Fruit fly (Drosophila melanogaster) whole organism, embryonic: ENCODE measurements around the gene CG13671.

ENCODE experiments used
- Ada2b ChIP-seq: fragments of 200-800 bp; sonication (Bioruptor generic); IDR thresholded peaks from 2 replicates; pipeline ENCODE4 v1.3.6; 2022; ENCODE audit warnings: missing biosample characterization, missing genetic modification characterization
- CG10979 ChIP-seq: fragments of 200-800 bp; sonication (Bioruptor generic); optimal IDR thresholded peaks from 2 replicates; lab custom pipeline; 2018; ENCODE audit warnings: missing biosample characterization, mild to moderate bottlenecking, missing genetic modification characterization, moderate library complexity
- CG11560 ChIP-seq: fragments of 200-800 bp; sonication (Bioruptor generic); IDR thresholded peaks from 3 replicates; pipeline ENCODE4 v1.3.6; 2022; ENCODE audit warnings: missing biosample characterization, missing genetic modification characterization
- CG13287 ChIP-seq: fragments of 200-800 bp; sonication (Bioruptor generic); IDR thresholded peaks from 2 replicates; pipeline ENCODE4 v1.3.6; 2022; ENCODE audit warnings: missing biosample characterization, missing genetic modification characterization; ENCODE audit not compliant: partially characterized antibody
- CG14965 ChIP-seq: fragments of 200-800 bp; sonication (Bioruptor generic); optimal IDR thresholded peaks from 2 replicates; lab custom pipeline; 2016; ENCODE audit warnings: missing biosample characterization, missing genetic modification characterization, borderline replicate concordance
- CG1647 ChIP-seq: fragments of 200-800 bp; sonication (Bioruptor generic); optimal IDR thresholded peaks from 3 replicates; lab custom pipeline; 2016; ENCODE audit warnings: missing biosample characterization, missing genetic modification characterization
- CG2129 ChIP-seq: fragments of 200-800 bp; sonication (Bioruptor generic); IDR thresholded peaks from 2 replicates; pipeline ENCODE4 v1.3.6; 2022; ENCODE audit warnings: missing biosample characterization, missing genetic modification characterization; ENCODE audit not compliant: partially characterized antibody
- CG31388 ChIP-seq: fragments of 200-800 bp; sonication (Bioruptor generic); optimal IDR thresholded peaks from 2 replicates; lab custom pipeline; 2016; ENCODE audit warnings: missing biosample characterization, missing genetic modification characterization
- CG5180 ChIP-seq: fragments of 200-800 bp; sonication (Bioruptor generic); optimal IDR thresholded peaks from 3 replicates; lab custom pipeline; 2017; ENCODE audit warnings: missing biosample characterization, missing genetic modification characterization, mild to moderate bottlenecking, moderate library complexity, missing genetic modification reagents
- CG6689 ChIP-seq: fragments of 200-800 bp; sonication (Bioruptor generic); IDR thresholded peaks from 2 replicates; pipeline ENCODE4 v1.3.6; 2022; ENCODE audit warnings: missing biosample characterization, missing genetic modification characterization
- CG7357 ChIP-seq: fragments of 200-800 bp; sonication (Bioruptor generic); IDR thresholded peaks from 3 replicates; pipeline ENCODE4 v1.3.6; 2022; ENCODE audit warnings: missing biosample characterization, missing genetic modification characterization
- CG7372 ChIP-seq: fragments of 200-800 bp; sonication (Bioruptor generic); IDR thresholded peaks from 2 replicates; pipeline ENCODE4 v1.3.6; 2022; ENCODE audit warnings: missing biosample characterization, missing genetic modification characterization
- CG7786 ChIP-seq: fragments of 200-800 bp; sonication (Bioruptor generic); optimal IDR thresholded peaks from 2 replicates; lab custom pipeline; 2016; ENCODE audit warnings: missing biosample characterization, missing genetic modification characterization
- CG9727 ChIP-seq: fragments of 200-800 bp; sonication (Bioruptor generic); optimal IDR thresholded peaks from 3 replicates; lab custom pipeline; 2017; ENCODE audit warnings: missing biosample characterization, mild to moderate bottlenecking, missing genetic modification characterization
- CTCF ChIP-seq: fragments of 200-800 bp; sonication (Bioruptor generic); optimal IDR thresholded peaks from 2 replicates; lab custom pipeline; 2017; ENCODE audit warnings: missing biosample characterization, mild to moderate bottlenecking, missing genetic modification characterization, moderate library complexity
- CoRest ChIP-seq: fragments of 200-800 bp; sonication (Bioruptor generic); optimal IDR thresholded peaks from 3 replicates; lab custom pipeline; 2018; ENCODE audit warnings: missing biosample characterization, mild to moderate bottlenecking, missing genetic modification characterization, moderate library complexity
- Drgx ChIP-seq: fragments of 200-800 bp; sonication (Bioruptor generic); IDR thresholded peaks from 2 replicates; pipeline ENCODE4 v1.3.6; 2022; ENCODE audit warnings: missing biosample characterization, missing genetic modification characterization
- Elba2 ChIP-seq: fragments of 200-800 bp; sonication (Bioruptor generic); optimal IDR thresholded peaks from 3 replicates; lab custom pipeline; 2016; ENCODE audit warnings: missing biosample characterization, missing genetic modification characterization
- Fer1 ChIP-seq: fragments of 200-800 bp; sonication (Bioruptor generic); optimal IDR thresholded peaks from 2 replicates; lab custom pipeline; 2017; ENCODE audit warnings: missing biosample characterization, mild to moderate bottlenecking, missing genetic modification characterization
- Hmx ChIP-seq: fragments of 200-800 bp; sonication (Bioruptor generic); optimal IDR thresholded peaks from 2 replicates; lab custom pipeline; 2016; ENCODE audit warnings: missing biosample characterization, missing genetic modification characterization
- Hr51 ChIP-seq, 2 experiments: fragments of 200-800 bp; sonication (Bioruptor generic); optimal IDR thresholded peaks; 2 replicates in 1 of 2; 3 replicates in 1 of 2; lab custom pipeline; 2016 to 2018; ENCODE audit warnings: missing biosample characterization in 2 of 2, missing genetic modification characterization in 2 of 2, mild to moderate bottlenecking in 1 of 2, moderate library complexity in 1 of 2
- NC2α ChIP-seq: fragments of 200-800 bp; sonication (Bioruptor generic); optimal IDR thresholded peaks from 2 replicates; lab custom pipeline; 2016; ENCODE audit warnings: missing biosample characterization, missing genetic modification characterization
- Sox102F ChIP-seq: fragments of 200-800 bp; sonication (Bioruptor generic); optimal IDR thresholded peaks from 2 replicates; lab custom pipeline; 2018; ENCODE audit warnings: missing biosample characterization, mild to moderate bottlenecking, missing genetic modification characterization, moderate library complexity
- Xrp1 ChIP-seq: fragments of 200-800 bp; sonication (Bioruptor generic); IDR thresholded peaks from 2 replicates; pipeline ENCODE4 v1.3.6; 2022; ENCODE audit warnings: missing biosample characterization, missing genetic modification characterization
- YL-1 ChIP-seq: fragments of 200-800 bp; sonication (Bioruptor generic); optimal IDR thresholded peaks from 3 replicates; lab custom pipeline; 2017; ENCODE audit warnings: missing biosample characterization, mild to moderate bottlenecking, missing genetic modification characterization
- abd-A ChIP-seq: fragments of 200-800 bp; sonication (Bioruptor generic); optimal IDR thresholded peaks from 3 replicates; lab custom pipeline; 2019; ENCODE audit warnings: missing biosample characterization, mild to moderate bottlenecking, missing genetic modification characterization, moderate library complexity
- ac ChIP-seq: fragments of 200-800 bp; sonication (Bioruptor generic); optimal IDR thresholded peaks from 3 replicates; lab custom pipeline; 2017; ENCODE audit warnings: missing biosample characterization, mild to moderate bottlenecking, missing genetic modification characterization
- al ChIP-seq: fragments of 200-800 bp; sonication (Bioruptor generic); IDR thresholded peaks from 2 replicates; pipeline ENCODE4 v1.3.6; 2022; ENCODE audit warnings: missing biosample characterization, missing genetic modification characterization
- bbx ChIP-seq: fragments of 200-800 bp; sonication (Bioruptor generic); IDR thresholded peaks from 2 replicates; pipeline ENCODE4 v1.3.6; 2022; ENCODE audit warnings: missing biosample characterization, missing genetic modification characterization; ENCODE audit not compliant: partially characterized antibody
- bcd ChIP-seq: fragments of 200-800 bp; sonication (Bioruptor generic); optimal IDR thresholded peaks from 2 replicates; lab custom pipeline; 2017; ENCODE audit warnings: missing biosample characterization, mild to moderate bottlenecking, missing genetic modification characterization
- bsh ChIP-seq, 2 experiments: fragments of 200-800 bp; sonication (Bioruptor generic); optimal IDR thresholded peaks; 2 replicates each; lab custom pipeline; 2017 to 2018; ENCODE audit warnings: mild to moderate bottlenecking in 2 of 2, missing biosample characterization in 2 of 2, missing genetic modification characterization in 2 of 2, moderate library complexity in 1 of 2
- btn ChIP-seq: fragments of 200-800 bp; sonication (Bioruptor generic); optimal IDR thresholded peaks from 2 replicates; lab custom pipeline; 2016; ENCODE audit warnings: missing biosample characterization, missing genetic modification characterization
- cas ChIP-seq: fragments of 200-800 bp; sonication (Bioruptor generic); IDR thresholded peaks from 2 replicates; pipeline ENCODE4 v1.3.6; 2022; ENCODE audit warnings: missing biosample characterization, missing genetic modification characterization
- dmrt99B ChIP-seq: fragments of 200-800 bp; sonication (Bioruptor generic); optimal IDR thresholded peaks from 2 replicates; lab custom pipeline; 2018; ENCODE audit warnings: missing biosample characterization, mild to moderate bottlenecking, missing genetic modification characterization, moderate library complexity
- gem ChIP-seq: fragments of 200-800 bp; sonication (Bioruptor generic); optimal IDR thresholded peaks from 2 replicates; lab custom pipeline; 2019; ENCODE audit warnings: missing biosample characterization, mild to moderate bottlenecking, missing genetic modification characterization, moderate library complexity
- gro ChIP-seq: fragments of 200-800 bp; sonication (Bioruptor generic); optimal IDR thresholded peaks from 2 replicates; lab custom pipeline; 2016; ENCODE audit warnings: missing biosample characterization, missing genetic modification characterization
- lilli ChIP-seq: fragments of 200-800 bp; sonication (Bioruptor generic); optimal IDR thresholded peaks from 3 replicates; lab custom pipeline; 2016; ENCODE audit warnings: missing biosample characterization, missing genetic modification characterization
- phol ChIP-seq: fragments of 200-800 bp; sonication (Bioruptor generic); optimal IDR thresholded peaks from 3 replicates; lab custom pipeline; 2018; ENCODE audit warnings: missing biosample characterization, mild to moderate bottlenecking, missing genetic modification characterization, moderate library complexity
- ro ChIP-seq: fragments of 200-800 bp; sonication (Bioruptor generic); IDR thresholded peaks from 2 replicates; pipeline ENCODE4 v1.3.6; 2022; ENCODE audit warnings: missing biosample characterization, missing genetic modification characterization
- sens ChIP-seq: fragments of 200-800 bp; sonication (Bioruptor generic); peaks from one replicate; lab custom pipeline; 2016; ENCODE audit warnings: missing biosample characterization, missing genetic modification characterization
- zen ChIP-seq: fragments of 200-800 bp; sonication (Bioruptor generic); optimal IDR thresholded peaks from 3 replicates; lab custom pipeline; 2018; ENCODE audit warnings: missing biosample characterization, mild to moderate bottlenecking, missing genetic modification characterization, moderate library complexity

CG13671 gene

DNA sequence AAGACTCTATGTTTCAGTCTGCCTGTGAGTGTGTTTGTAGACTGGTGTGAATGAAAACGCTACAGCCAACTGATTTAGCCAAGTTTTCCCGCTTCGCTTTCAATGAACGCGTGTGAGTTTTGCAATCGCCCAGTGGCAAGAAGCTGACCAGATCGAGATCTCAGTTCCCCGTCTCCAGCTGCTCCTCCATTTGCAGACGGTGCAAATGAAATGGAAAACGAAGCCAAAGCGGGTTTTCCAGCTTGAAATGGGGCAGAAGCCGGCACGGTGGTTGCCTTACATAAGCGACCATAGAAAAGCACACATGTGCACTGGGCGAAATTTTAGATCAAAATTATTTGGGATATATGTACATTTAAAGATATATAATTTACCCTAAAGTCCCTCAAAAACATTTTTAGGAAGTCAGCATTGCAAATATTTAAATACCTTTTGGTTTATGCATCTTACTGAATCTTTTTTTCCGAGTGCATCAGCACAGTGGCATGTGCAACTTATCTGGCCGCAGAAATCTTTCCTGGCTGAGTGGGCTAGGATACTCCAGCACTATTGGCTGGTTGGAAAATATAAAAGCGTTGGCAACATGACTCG, 19.1 kb downstream of the CG13671 start, which contains the start of gene CG43059 (continued):
- TF ChIP-seq cas (GFP tag; lab: Robert Waterston, UW) (no peak), YL-1 (no peak), zen (tag; lab: Kevin White, UChicago) (no peak), gem (tag; lab: Kevin White, UChicago) (peak; percentile 22), btn (no peak), Sox102F (peak; percentile 34), CG13287 (GFP tag; lab: Robert Waterston, UW) (no peak), CG31388 (GFP tag; lab: Kevin White, UChicago) (no peak), CG1647 (GFP tag; lab: Kevin White, UChicago) (no peak), ro (GFP tag; lab: Robert Waterston, UW) (no peak), CG10979 (no peak), Hr51 (GFP tag; optimal IDR thresholded peaks at IDR 0.05; lab: Kevin White, UChicago) (peak in 1 of 2 experiments; percentile 28), Fer1 (GFP tag; lab: Kevin White, UChicago) (no peak), phol (tag; lab: Kevin White, UChicago) (peak; percentile 21), CG7372 (GFP tag; lab: Robert Waterston, UW) (no peak), Elba2 (GFP tag; lab: Kevin White, UChicago) (no peak), Xrp1 (peak; percentile 20; the same call in 1 of the 2 replicates)

DNA sequence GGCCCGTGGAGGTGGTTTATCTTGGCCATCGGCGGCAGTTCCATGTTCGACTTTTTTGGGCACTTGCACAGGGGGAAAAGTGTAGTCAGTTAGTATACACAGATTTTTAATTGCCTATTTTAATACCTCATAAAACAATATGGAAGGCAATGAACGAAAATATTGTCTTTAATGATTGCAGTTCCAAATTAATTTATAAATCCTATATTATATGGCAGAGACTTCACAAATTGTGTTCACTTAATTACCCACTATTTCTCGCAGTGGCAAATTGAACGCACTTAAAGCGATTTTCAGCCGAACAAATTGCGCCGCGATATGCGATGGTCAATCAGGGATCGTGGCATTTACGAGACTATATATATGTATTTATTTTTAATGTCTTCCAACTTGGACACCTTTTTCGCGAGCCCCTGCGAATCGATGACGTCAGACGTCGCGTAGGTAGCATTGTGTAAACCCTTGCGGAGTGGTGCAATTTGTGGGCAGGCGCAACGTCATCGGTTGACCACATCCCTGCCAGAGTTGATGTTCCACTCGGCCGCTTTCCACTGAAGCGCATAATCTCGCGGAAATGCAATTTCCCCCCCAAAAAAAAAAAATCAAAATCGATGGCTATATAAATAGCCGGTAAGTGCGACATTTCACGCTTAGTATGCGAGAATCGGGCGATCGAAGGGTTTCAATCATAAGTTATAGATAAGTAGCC, 20.4 kb downstream of the CG13671 start, which contains the start of gene CG13670:
Gene CG13670 (plus strand): TSS at position 659 of the 709 bp plus-strand sequence.
- TF ChIP-seq sens (GFP tag; lab: Kevin White, UChicago): peak; percentile 1
- peak; percentile 2 for TF ChIP-seq dmrt99B (tag; lab: Kevin White, UChicago)
- TF ChIP-seq Ada2b (GFP tag; lab: Robert Waterston, UW): 0 out of 2 replicates have a peak, but pooled peaks have one; percentile 22
- peak; percentile 62 for TF ChIP-seq Drgx
- TF ChIP-seq Hr51 (GFP tag; optimal IDR thresholded peaks at IDR 0.05; lab: Kevin White, UChicago): peak in 1 of 2 experiments; percentile 1
- TF ChIP-seq bsh (GFP tag; optimal IDR thresholded peaks at IDR 0.05; lab: Kevin White, UChicago): no peak
- TF ChIP-seq CG9727 (GFP tag; lab: Kevin White, UChicago): no peak
- TF ChIP-seq CG6689: 0 out of 2 replicates have a peak, but pooled peaks have one; percentile 9

- peak; percentile 90 for TF ChIP-seq CG14965
- peak; percentile 84 for TF ChIP-seq CTCF (GFP tag; lab: Kevin White, UChicago)
- peak; percentile 38 for TF ChIP-seq sens (GFP tag; lab: Kevin White, UChicago)
- TF ChIP-seq bcd (GFP tag; lab: Kevin White, UChicago): no peak
Observed at dm6 chr3L:8323817-8324216, 24.0 kb downstream of the CG13671 start.

DNA sequence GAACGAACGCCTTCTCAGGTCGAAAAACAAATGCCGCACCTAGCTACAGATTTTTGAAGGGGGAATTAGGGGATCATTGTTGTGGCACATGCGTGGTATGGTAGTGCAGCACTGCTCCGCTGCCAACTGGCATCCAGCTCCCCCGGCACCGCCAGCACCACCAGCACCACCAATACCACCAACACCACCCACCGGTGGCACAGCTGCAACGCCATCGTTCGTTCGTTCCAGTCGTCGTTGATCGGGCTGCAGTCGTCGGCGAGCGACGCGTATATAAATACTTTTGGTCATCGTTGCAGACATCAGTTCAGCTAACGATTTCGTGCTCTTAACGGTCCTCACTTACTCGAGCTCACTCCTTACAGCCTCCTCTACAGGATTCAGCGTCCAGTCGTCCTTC, 25.7 kb downstream of the CG13671 start, which contains the start of gene CG34461:
Gene CG34461 (plus strand): TSS at position 301 of the 400 bp plus-strand sequence.
- TF ChIP-seq abd-A (tag; lab: Kevin White, UChicago): no peak
- TF ChIP-seq CG5180: no peak
- no peak for TF ChIP-seq NC2α (GFP tag; lab: Kevin White, UChicago)
- TF ChIP-seq CG7357: no peak
- no peak for TF ChIP-seq gro (GFP tag; lab: Kevin White, UChicago)
- TF ChIP-seq Hmx (GFP tag; lab: Kevin White, UChicago): no peak
- TF ChIP-seq al (GFP tag; lab: Robert Waterston, UW): no peak
- TF ChIP-seq lilli (GFP tag; lab: Kevin White, UChicago): no peak
- no peak for TF ChIP-seq CG7786 (GFP tag; lab: Kevin White, UChicago)
- no peak for TF ChIP-seq CG2129 (GFP tag; lab: Robert Waterston, UW)
- no peak for TF ChIP-seq bbx (GFP tag; lab: Robert Waterston, UW)
- TF ChIP-seq ac (GFP tag; lab: Kevin White, UChicago): no peak
- TF ChIP-seq CoRest (tag; lab: Kevin White, UChicago): no peak
- no peak for TF ChIP-seq CG11560
